Fruit fly (Drosophila melanogaster) S2 (cell line): Measurements from ENCODE around the gene upSET.

ENCODE experiments used
- CG8478 ChIP-seq: fragments of >200 bp; optimal IDR thresholded peaks from 2 replicates; lab custom pipeline; 2018
- CTCF ChIP-seq, 2 experiments: fragments of >200 bp; optimal IDR thresholded peaks; 2 replicates each; lab custom pipeline; 2018

upSET gene

DNA sequence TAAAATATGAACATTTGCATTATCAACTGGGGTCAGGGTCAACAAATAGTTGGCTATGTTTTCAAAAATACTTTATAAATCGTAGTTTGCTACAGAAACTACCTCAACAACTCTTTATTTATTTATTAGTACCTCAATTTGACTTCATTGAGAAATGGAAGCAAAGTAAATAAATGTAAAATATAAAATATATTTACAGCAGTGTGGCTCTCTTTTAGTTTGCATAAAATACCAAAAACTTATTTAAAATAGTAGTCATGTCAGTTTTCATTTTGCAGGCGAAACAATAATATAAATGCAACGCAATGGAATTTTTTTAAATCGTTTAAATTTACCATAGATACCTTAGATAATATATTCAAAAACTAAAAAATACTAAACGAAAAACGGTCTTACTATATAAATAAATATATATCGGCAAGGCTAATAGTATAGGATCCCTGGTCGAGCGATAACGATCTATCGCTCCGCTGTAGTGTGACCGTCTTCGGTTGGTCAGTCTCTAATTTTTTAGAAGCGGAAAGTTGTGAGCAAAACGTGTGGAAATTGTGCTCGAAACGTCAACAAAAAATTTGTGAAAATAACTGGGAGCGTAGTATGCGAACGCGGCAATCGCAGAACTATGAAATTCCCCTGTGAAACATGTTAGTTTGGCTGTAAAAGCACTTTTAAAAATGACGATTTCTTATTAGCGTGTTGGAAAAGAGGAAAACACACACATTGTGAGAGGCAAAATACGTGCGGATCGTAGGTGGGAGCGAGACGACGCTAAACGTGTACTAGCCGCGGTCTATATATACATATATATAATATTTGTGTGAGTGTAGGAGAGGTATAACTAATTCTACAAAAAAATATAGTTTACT is at the start of gene upSET, which contains the start of gene Nprl3:
upSET (plus strand) TSS at position 470 of the 866 bp plus-strand sequence.
Nprl3 (minus strand) TSS at position 223 of the 866 bp plus-strand sequence.
- TF ChIP-seq CTCF (optimal IDR thresholded peaks at IDR 0.05; lab: Kevin White, UChicago): no peak
- no peak for TF ChIP-seq CG8478

DNA sequence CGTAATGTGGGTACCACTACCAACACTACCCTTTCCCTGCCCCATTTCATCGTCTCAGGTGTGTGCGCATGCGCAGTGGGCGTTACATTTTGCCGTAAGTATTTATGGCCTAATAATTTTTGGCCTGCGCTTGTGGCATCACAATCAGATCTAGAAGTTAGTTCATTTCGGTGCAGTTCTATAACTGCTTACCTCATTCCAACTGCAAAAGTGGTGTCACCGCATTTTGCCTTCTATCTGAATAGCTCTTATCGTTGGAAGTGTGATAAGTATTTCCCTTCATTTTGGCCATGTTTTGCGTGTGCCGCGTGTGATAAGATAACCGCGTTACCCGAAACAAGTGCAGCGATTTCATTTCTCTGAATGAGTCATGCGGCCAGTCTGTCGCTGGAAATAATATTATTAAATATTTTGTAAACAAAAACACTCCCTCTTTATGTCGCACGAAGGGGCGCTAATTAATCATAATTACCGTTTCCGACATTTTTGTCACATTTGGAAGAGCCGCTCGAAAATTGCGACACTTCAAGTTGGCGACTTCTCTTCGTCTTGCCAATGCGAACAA is 49.4 kb upstream of the upSET start:
- TF ChIP-seq CG8478 (no peak), CTCF (optimal IDR thresholded peaks at IDR 0.05; lab: Kevin White, UChicago) (no peak)

DNA sequence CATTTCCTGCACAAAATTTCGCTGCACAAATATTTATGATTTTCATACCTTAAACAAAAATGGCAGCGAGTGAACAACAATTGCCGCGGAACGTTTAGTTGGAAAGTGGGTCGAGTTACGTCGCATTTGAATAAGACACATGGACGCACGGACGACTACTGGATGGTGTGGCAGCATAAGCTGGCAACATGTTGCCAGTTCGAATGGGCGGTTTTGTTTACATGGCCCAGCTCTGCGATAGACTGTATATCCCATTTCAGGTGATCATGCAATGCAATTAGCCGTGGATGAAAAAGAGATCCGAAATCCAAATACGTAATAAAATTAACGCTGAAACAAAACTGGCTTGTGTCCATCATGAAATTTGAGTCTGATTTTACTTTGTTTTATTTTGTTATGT is 45.3 kb upstream of the upSET start:
- no peak for TF ChIP-seq CG8478
- no peak for TF ChIP-seq CTCF (optimal IDR thresholded peaks at IDR 0.05; lab: Kevin White, UChicago)

DNA sequence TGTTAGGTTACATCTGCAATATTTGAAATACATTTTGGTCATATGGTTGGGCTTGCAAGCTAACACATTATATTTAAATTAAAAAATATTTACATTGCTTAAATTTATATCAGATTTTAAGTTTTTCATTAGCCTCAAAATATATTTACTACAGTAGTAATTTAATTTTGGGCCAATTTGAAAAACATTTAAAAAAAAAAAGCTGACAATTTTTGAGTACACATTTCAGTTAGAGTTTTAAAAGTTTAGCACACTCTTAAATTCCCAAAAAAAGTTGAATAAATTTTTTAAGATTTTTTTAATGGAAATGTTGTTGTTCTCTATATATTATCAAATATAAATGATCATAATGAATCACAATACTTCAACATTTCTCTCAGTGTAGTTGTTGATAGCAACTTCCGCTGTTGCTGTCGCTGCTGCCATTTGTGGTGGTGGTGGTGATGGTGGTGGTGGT is 44.7 kb upstream of the upSET start:
- TF ChIP-seq CG8478 (no peak), CTCF (optimal IDR thresholded peaks at IDR 0.05; lab: Kevin White, UChicago) (no peak)

dm6 chr3L:13957789-13958188 is 44.1 kb upstream of the upSET start:
- TF ChIP-seq CG8478 (no peak), CTCF (optimal IDR thresholded peaks at IDR 0.05; lab: Kevin White, UChicago) (no peak)

- no peak for TF ChIP-seq CTCF (optimal IDR thresholded peaks at IDR 0.05; lab: Kevin White, UChicago)
- no peak for TF ChIP-seq CG8478
Observed at dm6 chr3L:13964635-13965501, 37.1 kb upstream of the upSET start, which contains the start of the genes Meics, Nxf3 and ssp2. Gene Meics (minus strand): TSS chr3L:13964702. Gene Nxf3 (plus strand): TSS chr3L:13965203. Gene ssp2 (plus strand): TSS chr3L:13965203.

DNA sequence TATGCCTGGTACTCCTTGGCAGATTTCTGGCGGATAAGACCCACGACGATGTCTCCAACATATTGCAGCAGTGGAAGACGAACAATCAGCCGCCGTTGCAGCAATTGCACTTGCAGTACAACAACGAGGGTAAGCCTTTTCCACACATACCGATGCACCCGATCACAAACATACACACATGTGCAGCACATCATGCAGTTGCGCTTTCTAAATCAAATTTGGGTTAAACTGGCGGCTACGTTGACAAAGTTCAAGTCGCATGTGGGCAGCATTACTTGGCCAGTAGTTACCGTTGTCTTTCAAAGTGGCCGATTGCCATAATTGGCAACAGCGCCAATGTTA is 36.5 kb upstream of the upSET start:
- TF ChIP-seq CG8478: no peak
- TF ChIP-seq CTCF (optimal IDR thresholded peaks at IDR 0.05; lab: Kevin White, UChicago): no peak

dm6 chr3L:13973377-13974111 is 28.4 kb upstream of the upSET start, which contains the start of the genes CG13738 and Hsc70-1:
Gene CG13738 (minus strand): TSS chr3L:13973477.
Gene Hsc70-1 (plus strand): TSS chr3L:13974061.
- TF ChIP-seq CG8478 (no peak), CTCF (optimal IDR thresholded peaks at IDR 0.05; lab: Kevin White, UChicago) (no peak)

DNA sequence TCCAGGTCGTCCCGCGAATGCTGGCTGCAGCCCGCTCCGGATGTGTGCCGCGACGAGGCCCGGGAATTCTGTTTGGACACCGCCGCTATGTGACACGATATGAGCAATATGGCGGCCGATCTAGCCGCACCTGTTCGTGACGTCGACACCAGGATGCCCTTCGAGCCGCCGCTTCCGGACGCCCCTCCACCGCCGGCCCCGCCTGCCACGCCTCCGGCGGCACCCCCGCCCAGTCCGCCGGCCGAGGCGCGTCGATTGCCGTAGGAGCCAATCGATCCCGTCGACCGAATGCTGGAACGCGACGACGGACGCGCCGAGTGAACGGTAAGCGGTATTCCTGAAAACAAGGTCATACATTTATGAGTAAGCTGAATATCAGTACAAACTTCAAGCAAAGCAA is 19.4 kb upstream of the upSET start:
- no peak for TF ChIP-seq CG8478
- no peak for TF ChIP-seq CTCF (optimal IDR thresholded peaks at IDR 0.05; lab: Kevin White, UChicago)

DNA sequence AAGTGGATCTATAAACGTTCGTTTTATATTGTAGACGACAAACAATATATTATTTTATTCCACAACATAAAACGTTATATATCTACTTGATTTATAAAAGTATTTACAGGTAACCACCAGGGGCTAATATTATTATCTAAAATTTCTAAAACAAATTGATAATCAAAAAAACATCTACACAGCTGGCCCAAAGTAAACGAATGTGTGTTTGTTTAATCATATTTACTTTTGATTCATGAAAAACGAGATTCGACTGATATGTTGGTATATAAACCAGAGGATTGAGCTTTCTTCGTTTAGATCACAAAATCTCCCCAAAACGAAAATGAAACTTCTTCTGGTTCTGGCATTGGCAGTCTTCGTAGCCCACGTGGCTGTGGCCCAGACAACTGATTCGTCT is 15.6 kb upstream of the upSET start, which contains the start of gene CG17362:
CG17362 (plus strand) TSS at position 291 of the 400 bp plus-strand sequence.
- no peak for TF ChIP-seq CTCF (optimal IDR thresholded peaks at IDR 0.05; lab: Kevin White, UChicago)

- no peak for TF ChIP-seq CTCF (optimal IDR thresholded peaks at IDR 0.05; lab: Kevin White, UChicago)
- no peak for TF ChIP-seq CG8478
Observed at dm6 chr3L:13987578-13987977, 14.3 kb upstream of the upSET start, which contains the start of gene CG9040. Gene CG9040 (plus strand): TSS chr3L:13987878.

dm6 chr3L:13991314-13991713 is 10.6 kb upstream of the upSET start:
- no peak for TF ChIP-seq CTCF (optimal IDR thresholded peaks at IDR 0.05; lab: Kevin White, UChicago)
- TF ChIP-seq CG8478: no peak

- TF ChIP-seq CG8478 (no peak), CTCF (optimal IDR thresholded peaks at IDR 0.05; lab: Kevin White, UChicago) (no peak)
Observed at dm6 chr3L:13993233-13993741, 8.6 kb upstream of the upSET start, which contains the start of gene CG17364. Gene CG17364 (minus strand): TSS chr3L:13993400.
